Fruit fly (Drosophila melanogaster) whole organism, adult: Measurements from ENCODE around the gene Ctl2.

Source experiments
- CG11617 ChIP-seq: fragments of 200-800 bp; sonication (Bioruptor generic); optimal IDR thresholded peaks from 2 replicates; lab custom pipeline; 2017; ENCODE audit warnings: mild to moderate bottlenecking, missing biosample characterization, missing genetic modification reagents, missing genetic modification characterization
- CG12768 ChIP-seq: fragments of 200-800 bp; sonication (Bioruptor generic); optimal IDR thresholded peaks from 2 replicates; lab custom pipeline; 2017; ENCODE audit warnings: missing biosample characterization, missing genetic modification characterization, mild to moderate bottlenecking, moderate library complexity, missing genetic modification reagents
- CG14711 ChIP-seq: fragments of 200-800 bp; sonication (Bioruptor generic); optimal IDR thresholded peaks from 2 replicates; lab custom pipeline; 2018; ENCODE audit warnings: missing biosample characterization, mild to moderate bottlenecking, missing genetic modification characterization, moderate library complexity
- CG1620 ChIP-seq: fragments of 200-800 bp; sonication (Bioruptor generic); optimal IDR thresholded peaks from 2 replicates; lab custom pipeline; 2016; ENCODE audit warnings: missing biosample characterization, missing genetic modification characterization
- CG33017 ChIP-seq: fragments of 200-800 bp; sonication (Bioruptor generic); optimal IDR thresholded peaks from 2 replicates; lab custom pipeline; 2018; ENCODE audit warnings: missing biosample characterization, mild to moderate bottlenecking, missing genetic modification characterization, moderate library complexity
- CG5204 ChIP-seq: fragments of 200-800 bp; sonication (Bioruptor generic); optimal IDR thresholded peaks from 2 replicates; lab custom pipeline; 2016; ENCODE audit warnings: missing biosample characterization, missing genetic modification characterization
- CG7045 ChIP-seq: fragments of 200-800 bp; sonication (Bioruptor generic); optimal IDR thresholded peaks from 2 replicates; lab custom pipeline; 2017; ENCODE audit warnings: missing biosample characterization, mild to moderate bottlenecking, missing genetic modification characterization
- CG7101 ChIP-seq: fragments of 200-800 bp; sonication (Bioruptor generic); optimal IDR thresholded peaks from 2 replicates; lab custom pipeline; 2018; ENCODE audit warnings: missing biosample characterization, mild to moderate bottlenecking, missing genetic modification characterization, moderate library complexity
- Clk ChIP-seq: fragments of 200-800 bp; sonication (Bioruptor generic); optimal IDR thresholded peaks from 2 replicates; lab custom pipeline; 2017; ENCODE audit warnings: missing biosample characterization, missing genetic modification characterization
- Crg-1 ChIP-seq: fragments of 200-800 bp; sonication (Bioruptor generic); optimal IDR thresholded peaks from 2 replicates; lab custom pipeline; 2016; ENCODE audit warnings: missing biosample characterization, missing genetic modification characterization
- Hr96 ChIP-seq: fragments of 200-800 bp; sonication (Bioruptor generic); optimal IDR thresholded peaks from 2 replicates; lab custom pipeline; 2016; ENCODE audit warnings: missing biosample characterization, missing genetic modification characterization
- Mnt ChIP-seq: fragments of 200-800 bp; sonication (Bioruptor generic); optimal IDR thresholded peaks from 2 replicates; lab custom pipeline; 2016; ENCODE audit warnings: missing biosample characterization, mild to moderate bottlenecking, missing genetic modification characterization
- bab1 ChIP-seq: fragments of 200-800 bp; sonication (Bioruptor generic); optimal IDR thresholded peaks from 3 replicates; lab custom pipeline; 2019; ENCODE audit warnings: missing biosample characterization, mild to moderate bottlenecking, missing genetic modification characterization, moderate library complexity
- cic ChIP-seq: fragments of 200-800 bp; sonication (Bioruptor generic); optimal IDR thresholded peaks from 2 replicates; lab custom pipeline; 2017; ENCODE audit warnings: missing biosample characterization, mild to moderate bottlenecking, missing genetic modification characterization, moderate library complexity
- cnc ChIP-seq, 2 experiments: fragments of >200 bp; optimal IDR thresholded peaks; 2 replicates each; lab custom pipeline; 2017
- kay ChIP-seq: fragments of 200-800 bp; sonication (Bioruptor generic); peaks from one replicate; lab custom pipeline; 2016; ENCODE audit warnings: missing biosample characterization, missing genetic modification characterization, borderline replicate concordance
- ovo ChIP-seq: fragments of 200-800 bp; sonication (Bioruptor generic); optimal IDR thresholded peaks from 2 replicates; lab custom pipeline; 2016; ENCODE audit warnings: missing biosample characterization, missing genetic modification characterization
- pad ChIP-seq: fragments of 200-800 bp; sonication (Bioruptor generic); optimal IDR thresholded peaks from 3 replicates; lab custom pipeline; 2017; ENCODE audit warnings: missing biosample characterization, missing genetic modification characterization, mild to moderate bottlenecking, moderate library complexity, missing genetic modification reagents
- tj ChIP-seq: fragments of 200-800 bp; sonication (Bioruptor generic); optimal IDR thresholded peaks from 3 replicates; lab custom pipeline; 2017; ENCODE audit warnings: missing biosample characterization, mild to moderate bottlenecking, missing genetic modification characterization, moderate library complexity
- toe ChIP-seq: fragments of 200-800 bp; sonication (Bioruptor generic); optimal IDR thresholded peaks from 2 replicates; lab custom pipeline; 2016; ENCODE audit warnings: missing biosample characterization, missing genetic modification characterization

Gene Ctl2

dm6 chr3R:29082511-29083296 lies 40.5 kb upstream of the Ctl2 start:
- no peak for TF ChIP-seq CG11617
- peak; percentile 96 for TF ChIP-seq tj (GFP tag; lab: Kevin White, UChicago)

dm6 chr3R:29083459-29084457 lies 39.4 kb upstream of the Ctl2 start:
- TF ChIP-seq kay (GFP tag; lab: Kevin White, UChicago), result peak; percentile 66
- peak; percentile 51 for TF ChIP-seq CG12768
- TF ChIP-seq CG7045 (GFP tag; lab: Kevin White, UChicago), result peak; percentile 2
- TF ChIP-seq pad (GFP tag; lab: Kevin White, UChicago), result no peak
- peak; percentile 5 for TF ChIP-seq cic (GFP tag; lab: Kevin White, UChicago)
- no peak for TF ChIP-seq CG1620 (GFP tag; lab: Kevin White, UChicago)

dm6 chr3R:29086896-29087295 lies 36.3 kb upstream of the Ctl2 start:
- TF ChIP-seq cnc (optimal IDR thresholded peaks at IDR 0.05; lab: Kevin White, UChicago), result no peak
- no peak for TF ChIP-seq CG5204
- no peak for TF ChIP-seq CG14711 (tag; lab: Kevin White, UChicago)
- no peak for TF ChIP-seq CG11617
- TF ChIP-seq cic (GFP tag; lab: Kevin White, UChicago), result no peak
- no peak for TF ChIP-seq CG7101 (tag; lab: Kevin White, UChicago)

- TF ChIP-seq CG5204 (no peak), pad (GFP tag; lab: Kevin White, UChicago) (peak; percentile 13), CG33017 (no peak), kay (GFP tag; lab: Kevin White, UChicago) (peak; percentile 70), Clk (GFP tag; lab: Kevin White, UChicago) (no peak), Mnt (no peak), CG1620 (GFP tag; lab: Kevin White, UChicago) (no peak), cnc (optimal IDR thresholded peaks at IDR 0.05; lab: Kevin White, UChicago) (no peak), toe (GFP tag; lab: Kevin White, UChicago) (no peak), CG7101 (tag; lab: Kevin White, UChicago) (no peak), ovo (GFP tag; lab: Kevin White, UChicago) (peak; percentile 6)
Measured at dm6 chr3R:29087302-29087782, 35.8 kb upstream of the Ctl2 start.

- TF ChIP-seq tj (GFP tag; lab: Kevin White, UChicago) (no peak), CG12768 (no peak), Hr96 (GFP tag; lab: Kevin White, UChicago) (no peak), CG33017 (no peak), cic (GFP tag; lab: Kevin White, UChicago) (no peak), bab1 (no peak), pad (GFP tag; lab: Kevin White, UChicago) (no peak), CG7045 (GFP tag; lab: Kevin White, UChicago) (no peak), cnc (optimal IDR thresholded peaks at IDR 0.05; lab: Kevin White, UChicago) (no peak), Mnt (no peak), ovo (GFP tag; lab: Kevin White, UChicago) (no peak), CG14711 (tag; lab: Kevin White, UChicago) (no peak), Clk (GFP tag; lab: Kevin White, UChicago) (no peak), Crg-1 (GFP tag; lab: Kevin White, UChicago) (no peak), CG1620 (GFP tag; lab: Kevin White, UChicago) (no peak)
Measured at dm6 chr3R:29087926-29088487, 35.2 kb upstream of the Ctl2 start.

dm6 chr3R:29088938-29089661 lies 34.1 kb upstream of the Ctl2 start:
- TF ChIP-seq CG5204 (peak; percentile 7), kay (GFP tag; lab: Kevin White, UChicago) (peak; percentile 47), CG33017 (no peak), tj (GFP tag; lab: Kevin White, UChicago) (no peak), Clk (GFP tag; lab: Kevin White, UChicago) (no peak), CG11617 (no peak), Hr96 (GFP tag; lab: Kevin White, UChicago) (no peak), CG14711 (tag; lab: Kevin White, UChicago) (peak; percentile 21)
